Fruit fly (Drosophila melanogaster): Measurements from ENCODE around the gene cal1.

dm6 chr3R:17042838-17043569, 45.1 kb upstream of the cal1 start, which contains the start of the genes bdwf and Patr-1:
- TF ChIP-seq pad (GFP tag; optimal IDR thresholded peaks at IDR 0.05) (peak; percentile 31), CG33017 (tag; optimal IDR thresholded peaks at IDR 0.05) (no peak), Clk (GFP tag; optimal IDR thresholded peaks at IDR 0.05) (no peak), toe (GFP tag; optimal IDR thresholded peaks at IDR 0.05) (no peak), CG12768 (GFP tag; optimal IDR thresholded peaks at IDR 0.05) (no peak), CG7045 (GFP tag; optimal IDR thresholded peaks at IDR 0.05) (no peak), ovo (GFP tag; optimal IDR thresholded peaks at IDR 0.05) (no peak), kay (GFP tag; ENCODE audit: borderline replicate concordance) (peak; percentile 38), CG5204 (GFP tag; optimal IDR thresholded peaks at IDR 0.05) (peak; percentile 50), Hr96 (GFP tag; optimal IDR thresholded peaks at IDR 0.05) (no peak), cnc (optimal IDR thresholded peaks at IDR 0.05) (no peak), bab1 (GFP tag; optimal IDR thresholded peaks at IDR 0.05) (no peak)

All from whole organism, adult.